Worm (Caenorhabditis elegans): ENCODE results near the gene srh-74.

- TF ChIP-seq scrt-1 (GFP tag; IDR thresholded peaks at IDR 0.05) (no peak), ama-1 (optimal IDR thresholded peaks at IDR 0.05) (no peak), B0310.2 (tag; optimal IDR thresholded peaks at IDR 0.05) (no peak), ceh-13 (GFP tag; optimal IDR thresholded peaks at IDR 0.05) (no peak)
Measured at ce11 chrV:11093163-11094091, 44.8 kb upstream of the srh-74 start, which contains the start of gene lact-8.

All from whole organism, early embryonic.